Worm (Caenorhabditis elegans) whole organism, early embryonic: ENCODE results near the gene nhr-51.

ENCODE experiments used
- B0310.2 ChIP-seq: sonication (generic microtip); optimal IDR thresholded peaks from 2 replicates; lab custom pipeline; 2016; ENCODE audit warnings: mild to moderate bottlenecking, missing genetic modification characterization, missing compliant biosample characterization
- F13C5.2 ChIP-seq: sonication (generic microtip); optimal IDR thresholded peaks from 2 replicates; lab custom pipeline; 2017; ENCODE audit warnings: mild to moderate bottlenecking, missing genetic modification characterization, inconsistent platforms, missing compliant biosample characterization
- aly-1 ChIP-seq: sonication (generic microtip); optimal IDR thresholded peaks from 2 replicates; lab custom pipeline; 2016; ENCODE audit warnings: missing genetic modification characterization, missing compliant biosample characterization
- ama-1 ChIP-seq: fragments of 150-350 bp; optimal IDR thresholded peaks from 2 replicates; lab custom pipeline; 2014
- ceh-13 ChIP-seq: fragments of 200-800 bp; sonication (Bioruptor generic); optimal IDR thresholded peaks from 2 replicates; lab custom pipeline; 2018; ENCODE audit warnings: mild to moderate bottlenecking, missing genetic modification characterization, missing compliant biosample characterization
- ceh-36 ChIP-seq: sonication (generic microtip); optimal IDR thresholded peaks from 2 replicates; lab custom pipeline; 2016; ENCODE audit warnings: missing genetic modification characterization, inconsistent platforms, missing compliant biosample characterization
- ets-7 ChIP-seq: sonication (generic microtip); optimal IDR thresholded peaks from 2 replicates; lab custom pipeline; 2016; ENCODE audit warnings: missing genotype, missing genetic modification characterization, missing compliant biosample characterization
- flt-1 ChIP-seq: fragments of 200-800 bp; sonication (Bioruptor generic); IDR thresholded peaks from 2 replicates; pipeline ENCODE4 v1.3.6; 2022; ENCODE audit warnings: missing genetic modification characterization, missing compliant biosample characterization
- hmbx-1 ChIP-seq: sonication (generic microtip); optimal IDR thresholded peaks from 2 replicates; lab custom pipeline; 2016; ENCODE audit warnings: mild to moderate bottlenecking, missing genetic modification characterization, missing compliant biosample characterization
- hmg-4 ChIP-seq: fragments of 200-800 bp; sonication (Bioruptor generic); optimal IDR thresholded peaks from 2 replicates; lab custom pipeline; 2018; ENCODE audit warnings: mild to moderate bottlenecking, missing genetic modification characterization, missing compliant biosample characterization
- hnd-1 ChIP-seq: sonication (generic microtip); optimal IDR thresholded peaks from 2 replicates; lab custom pipeline; 2016; ENCODE audit warnings: missing genetic modification characterization, missing compliant biosample characterization
- pes-1 ChIP-seq: fragments of 200-800 bp; sonication (Bioruptor generic); IDR thresholded peaks from 2 replicates; pipeline ENCODE4 v1.3.6; 2022; ENCODE audit warnings: missing genetic modification reagents, missing genetic modification characterization, missing compliant biosample characterization
- scrt-1 ChIP-seq: fragments of 200-800 bp; sonication (Bioruptor generic); IDR thresholded peaks from 2 replicates; pipeline ENCODE4 v1.3.6; 2022; ENCODE audit warnings: missing genetic modification characterization, missing compliant biosample characterization
- sea-1 ChIP-seq: fragments of 200-800 bp; sonication (Bioruptor generic); conservative IDR thresholded peaks from 2 replicates; pipeline ENCODE4 v1.3.6; 2022; ENCODE audit warnings: missing genetic modification characterization, missing compliant biosample characterization
- tbx-11 ChIP-seq: fragments of 200-800 bp; sonication (Bioruptor generic); IDR thresholded peaks from 2 replicates; pipeline ENCODE4 v1.3.6; 2022; ENCODE audit warnings: missing genetic modification characterization, missing compliant biosample characterization
- tbx-37 ChIP-seq: fragments of 200-800 bp; sonication (Bioruptor generic); conservative IDR thresholded peaks from 2 replicates; pipeline ENCODE4 v1.3.6; 2022; ENCODE audit warnings: missing genetic modification reagents, missing genetic modification characterization, missing compliant biosample characterization
- tra-4 ChIP-seq: sonication (generic microtip); optimal IDR thresholded peaks from 2 replicates; lab custom pipeline; 2017; ENCODE audit warnings: missing genetic modification characterization, missing compliant biosample characterization

Gene nhr-51

DNA sequence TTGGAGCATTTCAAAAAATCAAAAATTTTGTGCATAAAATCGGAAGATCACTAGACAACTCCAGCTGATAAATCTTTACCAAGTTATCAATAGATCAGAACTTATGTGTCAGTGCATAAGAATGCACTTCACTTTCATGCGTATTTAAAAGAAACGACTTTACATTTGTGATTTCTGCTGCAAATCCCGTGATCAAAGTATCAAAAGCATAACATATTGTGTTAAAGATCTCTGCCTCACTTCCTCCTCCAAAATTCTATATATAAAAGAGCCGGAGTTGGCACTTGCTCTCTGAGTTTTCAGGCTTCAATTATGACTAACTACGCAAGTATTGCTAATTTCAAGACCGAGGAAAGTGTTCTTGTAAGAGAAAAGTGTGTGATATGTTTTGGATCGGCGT, 19.9 kb downstream of the nhr-51 start, which contains the start of gene nhr-198:
nhr-198 (plus strand) TSS at position 313 of the 400 bp plus-strand sequence.
- TF ChIP-seq tbx-11 (GFP tag; lab: Robert Waterston, UW) (no peak), ets-7 (tag; lab: Kevin White, UChicago) (no peak), scrt-1 (GFP tag; lab: Robert Waterston, UW) (no peak), B0310.2 (tag; lab: Kevin White, UChicago) (no peak)

DNA sequence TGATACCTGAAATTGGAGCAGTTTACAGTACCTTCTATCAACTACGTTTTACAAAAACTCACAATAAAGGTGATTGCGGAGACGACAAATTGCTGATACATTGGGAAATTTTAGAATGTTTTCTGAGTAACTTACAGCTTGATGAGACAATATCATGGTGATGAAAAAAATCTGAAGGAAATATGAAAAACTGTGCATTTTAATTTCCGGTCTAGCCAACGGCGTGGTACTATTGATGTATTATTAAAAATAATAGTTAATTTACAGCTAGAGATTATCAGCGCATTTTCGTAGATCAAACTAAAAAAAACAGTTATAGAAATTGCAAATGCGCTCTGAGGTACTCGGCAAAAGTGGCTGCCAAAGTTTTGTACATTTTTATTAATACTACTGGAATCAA, 24.3 kb downstream of the nhr-51 start, which contains the start of gene srx-29:
srx-29 (minus strand) TSS at position 101 of the 400 bp plus-strand sequence.
- TF ChIP-seq hmg-4 (GFP tag; lab: Kevin White, UChicago) = no peak
- no peak for TF ChIP-seq B0310.2 (tag; lab: Kevin White, UChicago)
- no peak for TF ChIP-seq F13C5.2 (tag; lab: Kevin White, UChicago)
- no peak for TF ChIP-seq tbx-11 (GFP tag; lab: Robert Waterston, UW)
- TF ChIP-seq hmbx-1 (tag; lab: Kevin White, UChicago) = no peak
- no peak for TF ChIP-seq tra-4 (tag; lab: Kevin White, UChicago)
- TF ChIP-seq hnd-1 (tag; lab: Kevin White, UChicago) = no peak
- TF ChIP-seq flt-1 (GFP tag; lab: Robert Waterston, UW) = no peak
- TF ChIP-seq sea-1 = no peak
- no peak for TF ChIP-seq ama-1 (lab: Kevin White, UChicago)
- TF ChIP-seq pes-1 (GFP tag; lab: Robert Waterston, UW) = no peak
- no peak for TF ChIP-seq ceh-13
- TF ChIP-seq aly-1 (tag; lab: Kevin White, UChicago) = no peak
- no peak for TF ChIP-seq scrt-1 (GFP tag; lab: Robert Waterston, UW)
- TF ChIP-seq ceh-36 = no peak
- TF ChIP-seq ets-7 (tag; lab: Kevin White, UChicago) = no peak
- no peak for TF ChIP-seq tbx-37 (GFP tag; lab: Robert Waterston, UW)

DNA sequence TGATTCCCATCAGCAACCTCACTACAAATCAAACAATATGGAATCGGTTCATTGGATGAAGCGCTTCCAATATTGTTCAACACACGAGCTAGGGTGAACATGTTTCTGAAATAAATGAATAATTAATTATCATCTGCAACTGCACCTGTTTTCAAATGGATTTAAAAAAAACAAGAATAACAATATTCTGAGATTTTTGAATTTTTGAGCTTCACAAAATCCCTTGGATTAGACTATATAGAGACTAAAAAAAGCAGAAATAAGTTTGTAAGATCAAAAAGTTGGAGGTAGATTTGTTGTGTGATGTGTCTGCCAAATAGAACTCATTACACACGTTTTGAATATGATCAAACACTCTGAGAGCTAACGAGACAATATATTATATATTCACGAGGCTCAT, 26.0 kb downstream of the nhr-51 start, which contains the start of gene nhr-199:
nhr-199 (minus strand) TSS at position 101 of the 400 bp plus-strand sequence.
- TF ChIP-seq flt-1 (GFP tag; lab: Robert Waterston, UW) (no peak), tbx-11 (GFP tag; lab: Robert Waterston, UW) (no peak), scrt-1 (GFP tag; lab: Robert Waterston, UW) (no peak), tra-4 (tag; lab: Kevin White, UChicago) (no peak), hnd-1 (tag; lab: Kevin White, UChicago) (no peak), ama-1 (lab: Kevin White, UChicago) (no peak), sea-1 (no peak), ceh-13 (no peak), pes-1 (GFP tag; lab: Robert Waterston, UW) (no peak), tbx-37 (GFP tag; lab: Robert Waterston, UW) (no peak)

DNA sequence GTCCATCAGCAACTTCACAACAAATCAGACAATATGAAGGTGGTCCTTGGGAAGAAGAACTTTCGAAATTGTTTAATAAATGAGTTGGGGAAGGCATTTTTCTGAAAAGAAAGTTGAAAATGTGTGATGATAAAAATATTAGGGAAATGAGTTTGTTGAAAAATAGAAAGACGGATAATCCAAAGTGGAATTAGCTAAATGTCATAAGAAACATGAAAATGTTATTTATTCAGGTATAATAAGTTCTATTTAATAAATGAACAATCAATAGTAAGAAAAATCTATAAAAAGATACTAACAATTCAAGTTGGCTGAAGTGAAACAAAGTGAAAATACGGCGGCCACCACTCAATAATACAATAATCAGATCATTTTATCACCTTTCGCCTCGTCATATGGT, 28.5 kb downstream of the nhr-51 start, which contains the start of gene nhr-53:
nhr-53 (minus strand) TSS at position 101 of the 400 bp plus-strand sequence.
- TF ChIP-seq F13C5.2 (tag; lab: Kevin White, UChicago) (no peak), hnd-1 (tag; lab: Kevin White, UChicago) (no peak)

DNA sequence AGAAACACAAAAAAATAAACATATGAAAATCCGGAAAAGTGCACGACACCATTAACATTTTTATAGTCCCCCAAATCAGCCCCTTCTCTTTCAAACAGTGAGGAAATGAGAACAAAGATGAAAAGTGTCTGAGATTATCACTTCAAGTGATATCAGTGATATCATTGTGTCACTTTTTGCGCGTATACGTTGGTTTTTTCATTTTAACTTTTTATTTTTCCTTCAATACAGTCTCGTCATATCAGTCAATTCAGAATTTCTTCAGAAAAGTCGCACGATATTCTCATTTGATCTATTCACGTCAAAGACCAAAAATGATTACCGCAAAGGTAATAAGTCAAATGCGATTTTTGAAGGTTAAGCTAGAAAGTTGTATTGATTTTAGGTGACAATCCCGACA, 30.9 kb downstream of the nhr-51 start, which contains the start of gene twk-34:
twk-34 (plus strand) TSS at position 216 of the 400 bp plus-strand sequence.
- no peak for TF ChIP-seq sea-1
- no peak for TF ChIP-seq hnd-1 (tag; lab: Kevin White, UChicago)

DNA sequence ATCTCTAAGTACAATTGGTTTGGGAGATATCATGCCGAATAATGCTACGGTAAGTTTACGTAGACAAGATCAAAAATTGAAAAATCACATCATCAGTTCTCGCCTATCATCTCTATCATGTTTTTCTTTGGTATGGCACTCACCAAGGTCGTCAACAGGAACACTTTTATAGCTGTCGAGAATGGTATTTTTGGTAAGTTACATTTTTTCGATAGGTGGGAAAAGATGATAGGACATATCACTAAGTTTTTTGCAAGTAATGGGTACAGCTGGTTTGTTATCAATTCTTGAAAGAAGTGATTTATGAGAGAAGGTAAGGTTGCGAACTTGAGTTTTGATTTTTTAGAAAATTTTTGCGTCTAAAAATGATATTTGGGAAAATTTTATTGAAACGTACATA, 34.2 kb downstream of the nhr-51 start:
- TF ChIP-seq scrt-1 (GFP tag; lab: Robert Waterston, UW) (no peak), F13C5.2 (tag; lab: Kevin White, UChicago) (no peak)

DNA sequence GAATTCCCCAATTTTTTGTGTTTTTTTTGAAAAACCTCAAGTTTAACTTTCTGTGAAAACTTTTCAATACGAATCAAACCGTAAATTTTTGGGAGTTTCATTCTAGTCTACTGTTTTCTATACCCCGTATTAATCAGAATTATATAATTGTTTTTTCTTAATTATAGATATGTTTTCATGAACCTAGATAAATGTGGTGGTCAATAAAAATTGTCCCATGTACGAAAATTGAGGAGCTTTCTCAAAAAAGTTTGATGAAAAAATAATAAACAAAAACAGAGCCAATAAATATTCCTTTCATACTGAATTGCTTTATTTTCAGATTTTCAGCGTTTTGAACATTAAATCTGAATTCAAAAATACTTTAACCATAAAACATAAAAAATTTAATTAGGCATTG, 36.6 kb downstream of the nhr-51 start, which contains the start of gene Y6E2A.1:
Y6E2A.1 (minus strand) TSS at position 101 of the 400 bp plus-strand sequence.
- no peak for TF ChIP-seq sea-1
- TF ChIP-seq ama-1 (lab: Kevin White, UChicago) = no peak
- no peak for TF ChIP-seq F13C5.2 (tag; lab: Kevin White, UChicago)
- TF ChIP-seq B0310.2 (tag; lab: Kevin White, UChicago) = no peak
- TF ChIP-seq tbx-37 (GFP tag; lab: Robert Waterston, UW) = no peak
- TF ChIP-seq ets-7 (tag; lab: Kevin White, UChicago) = no peak
- TF ChIP-seq hmg-4 (GFP tag; lab: Kevin White, UChicago) = no peak
- TF ChIP-seq tra-4 (tag; lab: Kevin White, UChicago) = no peak
- TF ChIP-seq pes-1 (GFP tag; lab: Robert Waterston, UW) = no peak
- TF ChIP-seq ceh-13 = no peak
- no peak for TF ChIP-seq tbx-11 (GFP tag; lab: Robert Waterston, UW)
- TF ChIP-seq ceh-36 = no peak

DNA sequence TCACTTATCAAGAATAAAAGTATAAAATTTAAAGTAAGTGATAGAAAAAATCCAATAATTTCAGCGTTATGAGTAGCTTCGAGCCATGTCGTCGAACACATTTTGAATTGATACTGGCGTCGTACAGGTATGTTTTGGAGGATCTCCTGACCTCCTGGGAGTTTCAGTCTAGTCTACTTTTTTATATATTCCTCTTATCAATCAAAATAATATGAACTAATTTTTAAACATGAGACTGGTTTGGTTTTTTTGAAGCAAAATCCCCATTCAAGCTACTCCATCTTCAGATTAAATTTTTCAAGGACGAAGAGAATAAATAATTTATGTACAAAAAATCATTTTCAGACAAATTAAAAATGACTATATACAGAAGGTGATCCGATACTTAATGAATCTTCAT, 38.1 kb downstream of the nhr-51 start, which contains the start of gene str-101:
str-101 (minus strand) TSS at position 101 of the 400 bp plus-strand sequence.
- TF ChIP-seq sea-1 (no peak), scrt-1 (GFP tag; lab: Robert Waterston, UW) (no peak), tra-4 (tag; lab: Kevin White, UChicago) (no peak), ceh-13 (no peak), B0310.2 (tag; lab: Kevin White, UChicago) (no peak)

DNA sequence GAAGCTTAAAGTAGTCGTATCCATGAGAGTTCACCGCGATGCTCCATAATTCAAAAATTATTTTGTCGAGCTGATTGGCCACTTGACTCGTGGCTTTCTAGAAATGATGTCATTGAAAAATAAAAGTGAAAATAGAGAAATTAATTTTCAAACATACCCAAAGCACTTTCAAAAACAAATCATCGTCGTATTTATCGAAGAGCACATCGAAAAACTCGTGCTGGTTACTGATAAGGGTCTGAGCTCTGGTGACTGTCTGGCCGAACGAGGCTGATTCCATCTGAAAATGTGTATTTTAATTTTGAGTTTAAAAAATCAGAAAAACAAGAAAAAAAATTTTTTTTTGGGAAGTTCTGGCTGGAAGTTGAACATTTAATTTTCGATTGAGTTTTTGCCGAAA, 38.6 kb downstream of the nhr-51 start:
- no peak for TF ChIP-seq B0310.2 (tag; lab: Kevin White, UChicago)
- TF ChIP-seq pes-1 (GFP tag; lab: Robert Waterston, UW) = no peak
- TF ChIP-seq ets-7 (tag; lab: Kevin White, UChicago) = no peak
- TF ChIP-seq hmg-4 (GFP tag; lab: Kevin White, UChicago) = no peak
- no peak for TF ChIP-seq tbx-11 (GFP tag; lab: Robert Waterston, UW)
- TF ChIP-seq hmbx-1 (tag; lab: Kevin White, UChicago) = no peak
- TF ChIP-seq ceh-36 = no peak
- TF ChIP-seq aly-1 (tag; lab: Kevin White, UChicago) = no peak
- TF ChIP-seq sea-1 = no peak
- no peak for TF ChIP-seq ceh-13
- TF ChIP-seq hnd-1 (tag; lab: Kevin White, UChicago) = no peak
- no peak for TF ChIP-seq flt-1 (GFP tag; lab: Robert Waterston, UW)
- no peak for TF ChIP-seq tbx-37 (GFP tag; lab: Robert Waterston, UW)
- no peak for TF ChIP-seq scrt-1 (GFP tag; lab: Robert Waterston, UW)
- TF ChIP-seq ama-1 (lab: Kevin White, UChicago) = no peak
- TF ChIP-seq F13C5.2 (tag; lab: Kevin White, UChicago) = no peak
- TF ChIP-seq tra-4 (tag; lab: Kevin White, UChicago) = no peak
